Fruit fly (Drosophila melanogaster) whole organism, embryonic: ENCODE results near the gene CG31817.

Experiments used
- Antp ChIP-seq: fragments of 200-800 bp; sonication (Bioruptor generic); optimal IDR thresholded peaks from 3 replicates; lab custom pipeline; 2016; ENCODE audit warnings: missing biosample characterization, missing genetic modification characterization
- Bgb ChIP-seq: fragments of 200-800 bp; sonication (Bioruptor generic); IDR thresholded peaks from 2 replicates; pipeline ENCODE4 v1.3.6; 2022; ENCODE audit warnings: missing biosample characterization, missing genetic modification characterization; ENCODE audit not compliant: partially characterized antibody
- CG10321 ChIP-seq: fragments of 200-800 bp; sonication (Bioruptor generic); IDR thresholded peaks from 2 replicates; pipeline ENCODE4 v1.3.6; 2022; ENCODE audit warnings: missing biosample characterization, missing genetic modification characterization
- CG11456 ChIP-seq: fragments of 200-800 bp; sonication (Bioruptor generic); IDR thresholded peaks from 3 replicates; pipeline ENCODE4 v1.3.6; 2022; ENCODE audit warnings: missing biosample characterization, missing genetic modification characterization
- CG11696 ChIP-seq: fragments of 200-800 bp; sonication (Bioruptor generic); IDR thresholded peaks from 2 replicates; pipeline ENCODE4 v1.3.6; 2022; ENCODE audit warnings: missing biosample characterization, missing genetic modification characterization
- CG12299 ChIP-seq: fragments of 200-800 bp; sonication (Bioruptor generic); optimal IDR thresholded peaks from 2 replicates; lab custom pipeline; 2018; ENCODE audit warnings: missing biosample characterization, mild to moderate bottlenecking, missing genetic modification characterization
- CG12659 ChIP-seq: fragments of 200-800 bp; sonication (Bioruptor generic); optimal IDR thresholded peaks from 3 replicates; lab custom pipeline; 2017; ENCODE audit warnings: mild to moderate bottlenecking, missing biosample characterization, missing genetic modification reagents, missing genetic modification characterization
- CG12744 ChIP-seq: fragments of 200-800 bp; sonication (Bioruptor generic); optimal IDR thresholded peaks from 2 replicates; lab custom pipeline; 2016; ENCODE audit warnings: missing biosample characterization, missing genetic modification characterization
- CG12942 ChIP-seq: fragments of 200-800 bp; sonication (Bioruptor generic); optimal IDR thresholded peaks from 3 replicates; lab custom pipeline; 2016; ENCODE audit warnings: missing biosample characterization, missing genetic modification characterization
- CG13123 ChIP-seq: fragments of 200-800 bp; sonication (Bioruptor generic); optimal IDR thresholded peaks from 2 replicates; lab custom pipeline; 2016; ENCODE audit warnings: missing biosample characterization, missing genetic modification characterization
- CG13296 ChIP-seq: fragments of 200-800 bp; sonication (Bioruptor generic); optimal IDR thresholded peaks from 3 replicates; lab custom pipeline; 2018; ENCODE audit warnings: missing biosample characterization, mild to moderate bottlenecking, missing genetic modification characterization
- CG14860 ChIP-seq: fragments of 200-800 bp; sonication (Bioruptor generic); IDR thresholded peaks from 3 replicates; pipeline ENCODE4 v1.3.6; 2022; ENCODE audit warnings: missing biosample characterization, missing genetic modification characterization; ENCODE audit not compliant: partially characterized antibody
- CG16815 ChIP-seq: fragments of 200-800 bp; sonication (Bioruptor generic); optimal IDR thresholded peaks from 3 replicates; lab custom pipeline; 2017; ENCODE audit warnings: missing biosample characterization, mild to moderate bottlenecking, missing genetic modification characterization
- CG17186 ChIP-seq: fragments of 200-800 bp; sonication (Bioruptor generic); optimal IDR thresholded peaks from 3 replicates; lab custom pipeline; 2017; ENCODE audit warnings: missing biosample characterization, missing genetic modification reagents, missing genetic modification characterization
- CG17612 ChIP-seq: fragments of 200-800 bp; sonication (Bioruptor generic); IDR thresholded peaks from 2 replicates; pipeline ENCODE4 v1.3.6; 2022; ENCODE audit warnings: missing biosample characterization, missing genetic modification characterization
- CG1792 ChIP-seq: fragments of 200-800 bp; sonication (Bioruptor generic); optimal IDR thresholded peaks from 2 replicates; lab custom pipeline; 2016; ENCODE audit warnings: missing biosample characterization, missing genetic modification characterization
- CG18764 ChIP-seq: fragments of 200-800 bp; sonication (Bioruptor generic); optimal IDR thresholded peaks from 3 replicates; lab custom pipeline; 2016; ENCODE audit warnings: missing biosample characterization, missing genetic modification characterization
- CG2199 ChIP-seq: fragments of 200-800 bp; sonication (Bioruptor generic); IDR thresholded peaks from 3 replicates; pipeline ENCODE4 v1.3.6; 2022; ENCODE audit warnings: missing biosample characterization, missing genetic modification characterization
- CG30020 ChIP-seq: fragments of 200-800 bp; optimal IDR thresholded peaks from 2 replicates; lab custom pipeline; 2019; ENCODE audit warnings: missing biosample characterization, mild to moderate bottlenecking, missing genetic modification characterization, moderate library complexity
- CG3407 ChIP-seq: fragments of 200-800 bp; sonication (Bioruptor generic); optimal IDR thresholded peaks from 2 replicates; lab custom pipeline; 2018; ENCODE audit warnings: missing biosample characterization, mild to moderate bottlenecking, missing genetic modification characterization
- CG3847 ChIP-seq: fragments of 200-800 bp; sonication (Bioruptor generic); IDR thresholded peaks from 2 replicates; pipeline ENCODE4 v1.3.6; 2022; ENCODE audit warnings: missing biosample characterization, missing genetic modification characterization
- CG43689 ChIP-seq: fragments of 200-800 bp; sonication (Bioruptor generic); IDR thresholded peaks from 2 replicates; pipeline ENCODE4 v1.3.6; 2022; ENCODE audit warnings: missing biosample characterization, missing genetic modification characterization
- CG4730 ChIP-seq: fragments of 200-800 bp; sonication (Bioruptor generic); IDR thresholded peaks from 2 replicates; pipeline ENCODE4 v1.3.6; 2022; ENCODE audit warnings: missing biosample characterization, missing genetic modification characterization
- CG7963 ChIP-seq: fragments of 200-800 bp; sonication (Bioruptor generic); IDR thresholded peaks from 3 replicates; pipeline ENCODE4 v1.3.6; 2022; ENCODE audit warnings: missing biosample characterization, missing genetic modification characterization; ENCODE audit not compliant: partially characterized antibody
- CG8478 ChIP-seq: fragments of >200 bp; optimal IDR thresholded peaks from 2 replicates; lab custom pipeline; 2018
- CHES-1-like ChIP-seq: fragments of 200-800 bp; sonication (Bioruptor generic); optimal IDR thresholded peaks from 2 replicates; lab custom pipeline; 2016; ENCODE audit warnings: missing biosample characterization, missing genetic modification characterization
- CTCF ChIP-seq: fragments of 200-800 bp; sonication (Bioruptor generic); optimal IDR thresholded peaks from 2 replicates; lab custom pipeline; 2017; ENCODE audit warnings: missing biosample characterization, mild to moderate bottlenecking, missing genetic modification characterization, moderate library complexity
- Dll ChIP-seq: fragments of 200-800 bp; sonication (Bioruptor generic); IDR thresholded peaks from 4 replicates; pipeline ENCODE4 v1.3.6; 2022; ENCODE audit warnings: missing biosample characterization, missing genetic modification characterization; ENCODE audit not compliant: partially characterized antibody
- NC2β ChIP-seq: fragments of 200-800 bp; sonication (Bioruptor generic); optimal IDR thresholded peaks from 2 replicates; lab custom pipeline; 2016; ENCODE audit warnings: missing biosample characterization, missing genetic modification characterization
- Oaz ChIP-seq: fragments of 200-800 bp; sonication (Bioruptor generic); IDR thresholded peaks from 2 replicates; pipeline ENCODE4 v1.3.6; 2022; ENCODE audit warnings: missing biosample characterization, missing genetic modification characterization
- Poxn ChIP-seq: fragments of 200-800 bp; sonication (Bioruptor generic); IDR thresholded peaks from 2 replicates; pipeline ENCODE4 v1.3.6; 2022; ENCODE audit warnings: missing biosample characterization, missing genetic modification characterization
- ase ChIP-seq: fragments of 200-800 bp; sonication (Bioruptor generic); IDR thresholded peaks from 3 replicates; pipeline ENCODE4 v1.3.6; 2022; ENCODE audit warnings: missing biosample characterization, missing genetic modification characterization
- bcd ChIP-seq: fragments of 200-800 bp; sonication (Bioruptor generic); optimal IDR thresholded peaks from 2 replicates; lab custom pipeline; 2017; ENCODE audit warnings: missing biosample characterization, mild to moderate bottlenecking, missing genetic modification characterization
- cas ChIP-seq: fragments of 200-800 bp; sonication (Bioruptor generic); IDR thresholded peaks from 2 replicates; pipeline ENCODE4 v1.3.6; 2022; ENCODE audit warnings: missing biosample characterization, missing genetic modification characterization
- dati ChIP-seq: fragments of 200-800 bp; sonication (Bioruptor generic); IDR thresholded peaks from 2 replicates; pipeline ENCODE4 v1.3.6; 2022; ENCODE audit warnings: missing biosample characterization, missing genetic modification characterization
- disco-r ChIP-seq: fragments of 200-800 bp; sonication (Bioruptor generic); optimal IDR thresholded peaks from 2 replicates; lab custom pipeline; 2016; ENCODE audit warnings: missing biosample characterization, missing genetic modification characterization
- dpn ChIP-seq, 2 experiments: fragments of 200-800 bp; sonication (Bioruptor generic); optimal IDR thresholded peaks; 3 replicates each; lab custom pipeline; 2016; ENCODE audit warnings: missing biosample characterization in 2 of 2, missing genetic modification characterization in 2 of 2
- grau ChIP-seq: fragments of 200-800 bp; optimal IDR thresholded peaks from 3 replicates; lab custom pipeline; 2019; ENCODE audit warnings: missing biosample characterization, mild to moderate bottlenecking, missing genetic modification characterization, moderate library complexity
- gsb ChIP-seq: fragments of 200-800 bp; sonication (Bioruptor generic); IDR thresholded peaks from 2 replicates; pipeline ENCODE4 v1.3.6; 2022; ENCODE audit warnings: missing biosample characterization, missing genetic modification characterization
- hth ChIP-seq: fragments of >200 bp; optimal IDR thresholded peaks from 2 replicates; lab custom pipeline; 2017; ENCODE audit warnings: inconsistent platforms
- knrl ChIP-seq: fragments of 200-800 bp; sonication (Bioruptor generic); IDR thresholded peaks from 3 replicates; pipeline ENCODE4 v1.3.6; 2022; ENCODE audit warnings: missing biosample characterization, missing genetic modification characterization; ENCODE audit not compliant: partially characterized antibody
- lbe ChIP-seq: fragments of 200-800 bp; sonication (Bioruptor generic); optimal IDR thresholded peaks from 2 replicates; lab custom pipeline; 2016; ENCODE audit warnings: missing biosample characterization, mild to moderate bottlenecking, missing genetic modification characterization
- maf-S ChIP-seq: fragments of 200-800 bp; sonication (Bioruptor generic); optimal IDR thresholded peaks from 2 replicates; lab custom pipeline; 2016; ENCODE audit warnings: missing biosample characterization, missing genetic modification characterization
- nerfin-1 ChIP-seq: fragments of 200-800 bp; sonication (Bioruptor generic); optimal IDR thresholded peaks from 3 replicates; lab custom pipeline; 2019; ENCODE audit warnings: missing biosample characterization, mild to moderate bottlenecking, missing genetic modification characterization, moderate library complexity
- oc ChIP-seq: fragments of 200-800 bp; sonication (Bioruptor generic); optimal IDR thresholded peaks from 2 replicates; lab custom pipeline; 2018; ENCODE audit warnings: missing biosample characterization, mild to moderate bottlenecking, missing genetic modification characterization, moderate library complexity
- prd ChIP-seq, 3 experiments: fragments of >200 bp in 2 of 3; fragments of 200-800 bp in 1 of 3; sonication (Bioruptor generic) in 1 of 3; optimal IDR thresholded peaks in 2 of 3; IDR thresholded peaks in 1 of 3; 2 replicates in 2 of 3; 3 replicates in 1 of 3; pipeline versions ENCODE4 v1.3.6 to Lab custom; 2017 to 2022; ENCODE audit warnings: missing biosample characterization in 1 of 3, missing genetic modification characterization in 1 of 3
- repo ChIP-seq: fragments of 200-800 bp; sonication (Bioruptor generic); optimal IDR thresholded peaks from 2 replicates; lab custom pipeline; 2016; ENCODE audit warnings: missing biosample characterization, missing genetic modification characterization
- ssp ChIP-seq: fragments of 200-800 bp; sonication (Bioruptor generic); IDR thresholded peaks from 2 replicates; pipeline ENCODE4 v1.3.6; 2022; ENCODE audit warnings: missing biosample characterization, missing genetic modification characterization
- tup ChIP-seq: fragments of 200-800 bp; sonication (Bioruptor generic); optimal IDR thresholded peaks from 2 replicates; lab custom pipeline; 2016; ENCODE audit warnings: missing biosample characterization, mild to moderate bottlenecking, missing genetic modification characterization, moderate library complexity
- twi ChIP-seq: fragments of 200-800 bp; optimal IDR thresholded peaks from 2 replicates; lab custom pipeline; 2019; ENCODE audit warnings: missing biosample characterization, mild to moderate bottlenecking, missing genetic modification characterization, moderate library complexity
- unc-4 ChIP-seq: fragments of 200-800 bp; sonication (Bioruptor generic); IDR thresholded peaks from 2 replicates; pipeline ENCODE4 v1.3.6; 2022; ENCODE audit warnings: missing biosample characterization, missing genetic modification characterization; ENCODE audit not compliant: partially characterized antibody
- zen2 ChIP-seq: fragments of 200-800 bp; sonication (Bioruptor generic); IDR thresholded peaks from 3 replicates; pipeline ENCODE4 v1.3.6; 2022; ENCODE audit warnings: missing biosample characterization, missing genetic modification characterization; ENCODE audit not compliant: partially characterized antibody

Gene CG31817

DNA sequence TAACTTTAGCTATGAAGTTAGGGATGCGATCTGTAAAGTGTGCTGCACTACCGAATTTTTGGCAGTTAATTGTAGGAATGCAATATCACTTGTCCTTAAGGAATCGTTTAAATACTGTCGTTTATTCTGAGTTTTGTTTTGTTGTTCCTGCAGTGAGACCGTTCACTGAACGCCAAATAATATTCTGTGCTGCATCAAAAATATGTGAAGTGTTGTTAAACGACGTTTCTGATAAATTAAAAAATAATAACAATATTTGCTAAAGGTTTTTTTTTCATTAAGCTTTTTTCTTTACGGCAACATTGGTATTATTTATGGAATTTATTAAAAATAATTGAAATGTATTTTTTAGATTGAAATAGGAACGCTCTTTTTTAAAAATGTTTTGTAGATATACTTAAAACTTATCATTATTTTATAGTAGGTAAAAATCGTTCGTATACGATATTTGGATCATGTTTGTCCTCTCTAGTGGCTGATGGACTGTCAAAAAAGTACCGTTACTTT lies 34.9 kb downstream of the CG31817 start, which contains the start of gene GMF (continued):
- TF ChIP-seq hth (lab: Kevin White, UChicago): no peak
- TF ChIP-seq Dll (GFP tag; lab: Robert Waterston, UW): peak; percentile 66
- no peak for TF ChIP-seq repo (GFP tag; lab: Kevin White, UChicago)
- TF ChIP-seq CG7963: no peak
- TF ChIP-seq CG8478 (lab: Kevin White, UChicago): no peak
- TF ChIP-seq maf-S: no peak
- TF ChIP-seq dpn (GFP tag; optimal IDR thresholded peaks at IDR 0.05; lab: Kevin White, UChicago): peak; percentile 9 to 27
- TF ChIP-seq CG12299: peak; percentile 54
- TF ChIP-seq CG43689 (GFP tag; lab: Robert Waterston, UW): no peak
- peak; percentile 46; the same call in 2 of the 3 replicates for TF ChIP-seq knrl (GFP tag; lab: Robert Waterston, UW)
- no peak for TF ChIP-seq disco-r (GFP tag; lab: Kevin White, UChicago)
- TF ChIP-seq CG30020 (tag; lab: Kevin White, UChicago): peak; percentile 39
- TF ChIP-seq unc-4 (GFP tag; lab: Robert Waterston, UW): peak; percentile 21; the same call in 1 of the 2 replicates
- peak; percentile 22 for TF ChIP-seq CG13296 (GFP tag; lab: Kevin White, UChicago)
- TF ChIP-seq CG16815 (GFP tag; lab: Kevin White, UChicago): no peak
- peak; percentile 35 for TF ChIP-seq CHES-1-like
- peak; percentile 38 for TF ChIP-seq NC2β (GFP tag; lab: Kevin White, UChicago)
- TF ChIP-seq twi: peak; percentile 6
- TF ChIP-seq grau: peak; percentile 43
- TF ChIP-seq Bgb: no peak
- TF ChIP-seq ssp (GFP tag; lab: Robert Waterston, UW): no peak
- TF ChIP-seq CG13123 (GFP tag; lab: Kevin White, UChicago): peak; percentile 5
- TF ChIP-seq tup (GFP tag; lab: Kevin White, UChicago): no peak
- no peak for TF ChIP-seq CG3847
- no peak for TF ChIP-seq CG4730 (GFP tag; lab: Robert Waterston, UW)
- no peak for TF ChIP-seq oc
- TF ChIP-seq CG17186 (GFP tag; lab: Kevin White, UChicago): no peak
- no peak for TF ChIP-seq bcd (GFP tag; lab: Kevin White, UChicago)
- TF ChIP-seq CG12942 (GFP tag; lab: Kevin White, UChicago): no peak
- no peak for TF ChIP-seq CG3407 (GFP tag; lab: Kevin White, UChicago)
- no peak for TF ChIP-seq CTCF (GFP tag; lab: Kevin White, UChicago)
- TF ChIP-seq Oaz (GFP tag; lab: Robert Waterston, UW): no peak
- no peak for TF ChIP-seq CG18764 (GFP tag; lab: Kevin White, UChicago)
- no peak for TF ChIP-seq prd (optimal IDR thresholded peaks at IDR 0.05; lab: Kevin White, UChicago)
- TF ChIP-seq prd (GFP tag; IDR thresholded peaks at IDR 0.05; lab: Robert Waterston, UW): no peak
- no peak for TF ChIP-seq CG17612
- no peak for TF ChIP-seq dati
- TF ChIP-seq CG11696 (GFP tag; lab: Robert Waterston, UW): no peak
- TF ChIP-seq CG2199: no peak
- no peak for TF ChIP-seq Antp (GFP tag; lab: Kevin White, UChicago)
- no peak for TF ChIP-seq cas (GFP tag; lab: Robert Waterston, UW)
- TF ChIP-seq CG12659: peak; percentile 67
- TF ChIP-seq CG1792 (GFP tag; lab: Kevin White, UChicago): no peak
- no peak for TF ChIP-seq Poxn (GFP tag; lab: Robert Waterston, UW)
- no peak for TF ChIP-seq ase (GFP tag; lab: Robert Waterston, UW)
- no peak for TF ChIP-seq CG10321 (GFP tag; lab: Robert Waterston, UW)
- TF ChIP-seq gsb (GFP tag; lab: Robert Waterston, UW): no peak
- no peak for TF ChIP-seq CG12744 (GFP tag; lab: Kevin White, UChicago)
- peak; percentile 38 for TF ChIP-seq lbe
- TF ChIP-seq CG14860: no peak
- peak; percentile 27 for TF ChIP-seq nerfin-1 (tag; lab: Kevin White, UChicago)
- no peak for TF ChIP-seq zen2 (GFP tag; lab: Robert Waterston, UW)
- no peak for TF ChIP-seq CG11456 (GFP tag; lab: Robert Waterston, UW)
